Worm (Caenorhabditis elegans) whole organism, late embryonic: ENCODE results near the gene ceh-32.

Source experiments
- C08G9.2 ChIP-seq: sonication (generic microtip); optimal IDR thresholded peaks from 2 replicates; lab custom pipeline; 2016; ENCODE audit warnings: mild to moderate bottlenecking, missing genetic modification characterization, moderate library complexity, missing compliant biosample characterization
- F13H6.1 ChIP-seq: sonication (generic microtip); optimal IDR thresholded peaks from 2 replicates; lab custom pipeline; 2016; ENCODE audit warnings: missing genetic modification characterization, missing compliant biosample characterization
- K02D7.2 ChIP-seq: sonication (generic microtip); optimal IDR thresholded peaks from 2 replicates; lab custom pipeline; 2017; ENCODE audit warnings: mild to moderate bottlenecking, missing genetic modification characterization, missing compliant biosample characterization
- ahr-1 ChIP-seq: sonication (generic microtip); optimal IDR thresholded peaks from 2 replicates; lab custom pipeline; 2016; ENCODE audit warnings: missing genetic modification characterization, missing compliant biosample characterization
- ama-1 ChIP-seq: fragments of 150-350 bp; optimal IDR thresholded peaks from 2 replicates; lab custom pipeline; 2014
- ceh-19 ChIP-seq: fragments of 200-800 bp; sonication (Bioruptor generic); optimal IDR thresholded peaks from 2 replicates; lab custom pipeline; 2018; ENCODE audit warnings: mild to moderate bottlenecking, missing genetic modification characterization, missing compliant biosample characterization
- ceh-2 ChIP-seq: sonication (generic microtip); optimal IDR thresholded peaks from 2 replicates; lab custom pipeline; 2016; ENCODE audit warnings: missing genotype, missing genetic modification characterization, missing compliant biosample characterization
- ceh-22 ChIP-seq: sonication (generic microtip); optimal IDR thresholded peaks from 2 replicates; lab custom pipeline; 2017; ENCODE audit warnings: missing biosample characterization, missing genetic modification characterization
- ceh-24 ChIP-seq: sonication (generic microtip); optimal IDR thresholded peaks from 2 replicates; lab custom pipeline; 2016; ENCODE audit warnings: mild to moderate bottlenecking, missing genetic modification characterization, missing compliant biosample characterization
- ceh-30 ChIP-seq: fragments of 150-350 bp; optimal IDR thresholded peaks from 2 replicates; lab custom pipeline; 2014; ENCODE audit warnings: missing biosample characterization, missing genetic modification characterization
- ceh-31 ChIP-seq: sonication (generic microtip); optimal IDR thresholded peaks from 2 replicates; lab custom pipeline; 2016; ENCODE audit warnings: missing genetic modification characterization, missing compliant biosample characterization
- ceh-34 ChIP-seq: sonication (generic microtip); optimal IDR thresholded peaks from 2 replicates; lab custom pipeline; 2016; ENCODE audit warnings: mild to moderate bottlenecking, missing genetic modification characterization, missing compliant biosample characterization
- ceh-45 ChIP-seq: fragments of 200-800 bp; sonication (Bioruptor generic); IDR thresholded peaks from 2 replicates; pipeline ENCODE4 v1.3.6; 2022; ENCODE audit warnings: missing genetic modification reagents, missing genetic modification characterization, missing compliant biosample characterization
- ceh-48 ChIP-seq: sonication (generic microtip); optimal IDR thresholded peaks from 2 replicates; lab custom pipeline; 2016; ENCODE audit warnings: missing genetic modification characterization, inconsistent platforms, missing compliant biosample characterization
- ceh-6 ChIP-seq: fragments of 200-800 bp; sonication (Bioruptor generic); optimal IDR thresholded peaks from 2 replicates; lab custom pipeline; 2018; ENCODE audit warnings: mild to moderate bottlenecking, missing genetic modification characterization, missing compliant biosample characterization
- ceh-9 ChIP-seq: sonication (generic microtip); optimal IDR thresholded peaks from 2 replicates; lab custom pipeline; 2016; ENCODE audit warnings: mild to moderate bottlenecking, missing genetic modification characterization, inconsistent platforms, missing compliant biosample characterization
- dmd-4 ChIP-seq: sonication (generic microtip); optimal IDR thresholded peaks from 2 replicates; lab custom pipeline; 2016; ENCODE audit warnings: borderline replicate concordance, missing genetic modification characterization, missing compliant biosample characterization
- elt-2 ChIP-seq: sonication (generic microtip); optimal IDR thresholded peaks from 2 replicates; lab custom pipeline; 2016; ENCODE audit warnings: missing genetic modification reagents, missing genetic modification characterization, missing compliant biosample characterization
- elt-4 ChIP-seq: sonication (generic microtip); optimal IDR thresholded peaks from 2 replicates; lab custom pipeline; 2016; ENCODE audit warnings: missing genetic modification characterization, missing compliant biosample characterization
- fax-1 ChIP-seq: sonication (generic microtip); optimal IDR thresholded peaks from 2 replicates; lab custom pipeline; 2016; ENCODE audit warnings: missing genotype, missing genetic modification characterization, missing compliant biosample characterization
- fkh-10 ChIP-seq: fragments of 150-350 bp; optimal IDR thresholded peaks from 2 replicates; lab custom pipeline; 2014; ENCODE audit warnings: missing biosample characterization, missing genetic modification reagents, missing genetic modification characterization
- hlh-30 ChIP-seq: sonication (generic microtip); optimal IDR thresholded peaks from 2 replicates; lab custom pipeline; 2017; ENCODE audit warnings: antibody characterized with exemption, missing genetic modification characterization, missing compliant biosample characterization; ENCODE audit not compliant: insufficient read depth
- hlh-6 ChIP-seq: sonication (generic microtip); optimal IDR thresholded peaks from 2 replicates; lab custom pipeline; 2016; ENCODE audit warnings: missing genotype, missing genetic modification characterization, missing compliant biosample characterization
- hlh-8 ChIP-seq: sonication (generic microtip); optimal IDR thresholded peaks from 2 replicates; lab custom pipeline; 2016; ENCODE audit warnings: missing genotype, missing genetic modification characterization, missing compliant biosample characterization
- lim-6 ChIP-seq: sonication (generic microtip); optimal IDR thresholded peaks from 2 replicates; lab custom pipeline; 2016; ENCODE audit warnings: missing genetic modification characterization, missing compliant biosample characterization
- lin-11 ChIP-seq: fragments of 200-800 bp; sonication (Bioruptor generic); optimal IDR thresholded peaks from 2 replicates; lab custom pipeline; 2018; ENCODE audit warnings: mild to moderate bottlenecking, missing genetic modification characterization, missing compliant biosample characterization
- madf-2 ChIP-seq: sonication (generic microtip); optimal IDR thresholded peaks from 2 replicates; lab custom pipeline; 2017; ENCODE audit warnings: missing genetic modification characterization, missing compliant biosample characterization
- mec-3 ChIP-seq: sonication (generic microtip); optimal IDR thresholded peaks from 2 replicates; lab custom pipeline; 2016; ENCODE audit warnings: borderline replicate concordance, missing genetic modification characterization, missing compliant biosample characterization
- nfya-1 ChIP-seq: sonication (generic microtip); optimal IDR thresholded peaks from 2 replicates; lab custom pipeline; 2017; ENCODE audit warnings: missing genetic modification characterization, mild to moderate bottlenecking, missing compliant biosample characterization, antibody characterized with exemption, moderate library complexity
- npax-4 ChIP-seq: sonication (generic microtip); optimal IDR thresholded peaks from 2 replicates; lab custom pipeline; 2016; ENCODE audit warnings: missing genetic modification characterization, missing compliant biosample characterization
- pat-9 ChIP-seq: fragments of 200-800 bp; sonication (Bioruptor generic); optimal IDR thresholded peaks from 2 replicates; lab custom pipeline; 2018; ENCODE audit warnings: mild to moderate bottlenecking, missing genetic modification characterization, moderate library complexity, missing compliant biosample characterization
- pax-1 ChIP-seq: fragments of 150-350 bp; optimal IDR thresholded peaks from 2 replicates; lab custom pipeline; 2014; ENCODE audit warnings: missing biosample characterization, missing genetic modification characterization
- pha-4 ChIP-seq: fragments of 150-350 bp; optimal IDR thresholded peaks from 2 replicates; lab custom pipeline; 2018; ENCODE audit warnings: missing biosample characterization, missing genetic modification reagents, missing genetic modification characterization
- pqm-1 ChIP-seq: sonication (generic microtip); optimal IDR thresholded peaks from 2 replicates; lab custom pipeline; 2016; ENCODE audit warnings: missing genetic modification characterization, missing compliant biosample characterization
- pros-1 ChIP-seq: fragments of 150-350 bp; optimal IDR thresholded peaks from 2 replicates; lab custom pipeline; 2014; ENCODE audit warnings: missing biosample characterization, missing genetic modification reagents, missing genetic modification characterization
- ref-2 ChIP-seq: sonication (generic microtip); optimal IDR thresholded peaks from 2 replicates; lab custom pipeline; 2016; ENCODE audit warnings: missing genetic modification characterization, missing compliant biosample characterization
- sox-2 ChIP-seq: fragments of 200-800 bp; sonication (Bioruptor generic); IDR thresholded peaks from 2 replicates; pipeline ENCODE4 v1.3.6; 2022; ENCODE audit warnings: missing genetic modification reagents, missing genetic modification characterization, missing compliant biosample characterization
- tbx-2 ChIP-seq: sonication (generic microtip); optimal IDR thresholded peaks from 2 replicates; lab custom pipeline; 2016; ENCODE audit warnings: missing genetic modification characterization, missing compliant biosample characterization
- ttx-3 ChIP-seq: sonication (generic microtip); optimal IDR thresholded peaks from 2 replicates; lab custom pipeline; 2016; ENCODE audit warnings: missing genetic modification reagents, missing genetic modification characterization, missing compliant biosample characterization
- ztf-16 ChIP-seq: sonication (generic microtip); optimal IDR thresholded peaks from 2 replicates; lab custom pipeline; 2017; ENCODE audit warnings: missing genetic modification characterization, missing compliant biosample characterization

Gene ceh-32

ce11 chrV:11725971-11726370 is 20.8 kb upstream of the ceh-32 start, which contains the start of gene daf-11:
Gene daf-11 (minus strand): TSS chrV:11726071.
- TF ChIP-seq ceh-30 (tag; lab: Kevin White, UChicago) (no peak), ceh-48 (tag; lab: Kevin White, UChicago) (no peak), ceh-2 (no peak), ref-2 (tag; lab: Kevin White, UChicago) (no peak), lim-6 (tag; lab: Kevin White, UChicago) (no peak), pax-1 (tag; lab: Kevin White, UChicago) (no peak), pat-9 (tag; lab: Kevin White, UChicago) (no peak), ceh-19 (GFP tag; lab: Kevin White, UChicago) (no peak), ceh-34 (tag; lab: Kevin White, UChicago) (no peak), sox-2 (GFP tag; lab: Robert Waterston, UW) (no peak)

- no peak for TF ChIP-seq F13H6.1 (tag; lab: Kevin White, UChicago)
- no peak for TF ChIP-seq ceh-6
- no peak for TF ChIP-seq npax-4 (tag; lab: Kevin White, UChicago)
- TF ChIP-seq ttx-3, result no peak
- TF ChIP-seq hlh-30 (tag; lab: Kevin White, UChicago), result no peak
- TF ChIP-seq nfya-1 (tag; lab: Kevin White, UChicago), result no peak
- no peak for TF ChIP-seq fkh-10 (GFP tag; lab: Kevin White, UChicago)
- no peak for TF ChIP-seq ceh-45
- no peak for TF ChIP-seq pqm-1
- no peak for TF ChIP-seq tbx-2
- TF ChIP-seq ahr-1 (tag; lab: Kevin White, UChicago), result no peak
- no peak for TF ChIP-seq dmd-4 (tag; lab: Kevin White, UChicago)
- TF ChIP-seq mec-3 (tag; lab: Kevin White, UChicago), result no peak
- no peak for TF ChIP-seq K02D7.2 (tag; lab: Kevin White, UChicago)
- no peak for TF ChIP-seq ama-1 (lab: Kevin White, UChicago)
- no peak for TF ChIP-seq fax-1
- no peak for TF ChIP-seq hlh-8 (tag; lab: Kevin White, UChicago)
- no peak for TF ChIP-seq ztf-16 (tag; lab: Kevin White, UChicago)
- TF ChIP-seq ceh-24 (tag; lab: Kevin White, UChicago), result no peak
- TF ChIP-seq, all 69 proteins: peak for 0
Observed at ce11 chrV:11722858-11723257, 17.7 kb upstream of the ceh-32 start.

ce11 chrV:11716930-11717329 is 11.7 kb upstream of the ceh-32 start:
- TF ChIP-seq pros-1 (no peak), ceh-19 (GFP tag; lab: Kevin White, UChicago) (no peak), elt-4 (tag; lab: Kevin White, UChicago) (no peak), C08G9.2 (tag; lab: Kevin White, UChicago) (no peak), fkh-10 (GFP tag; lab: Kevin White, UChicago) (no peak), elt-2 (peak; percentile 23), pax-1 (tag; lab: Kevin White, UChicago) (no peak), madf-2 (tag; lab: Kevin White, UChicago) (no peak)

ce11 chrV:11715797-11716196 is 10.6 kb upstream of the ceh-32 start, which contains the start of gene tre-3:
Gene tre-3 (minus strand): TSS chrV:11715903.
- TF ChIP-seq ceh-48 (tag; lab: Kevin White, UChicago) (no peak), ceh-45 (no peak), lin-11 (tag; lab: Kevin White, UChicago) (no peak), ceh-9 (tag; lab: Kevin White, UChicago) (no peak), pqm-1 (no peak), ceh-22 (tag; lab: Kevin White, UChicago) (no peak), ceh-31 (tag; lab: Kevin White, UChicago) (no peak), ama-1 (lab: Kevin White, UChicago) (no peak), pha-4 (no peak), elt-2 (no peak), hlh-6 (tag; lab: Kevin White, UChicago) (no peak), elt-4 (tag; lab: Kevin White, UChicago) (no peak)
